Worm (Caenorhabditis elegans) whole organism, young adult: ENCODE results near the gene fipr-18.

ENCODE experiments used
- B0019.2 ChIP-seq: fragments of 200-800 bp; sonication (Bioruptor generic); conservative IDR thresholded peaks from 2 replicates; pipeline ENCODE4 v1.3.6; 2022; ENCODE audit warnings: missing genetic modification reagents, missing genetic modification characterization, missing compliant biosample characterization
- B0035.1 ChIP-seq: sonication (generic microtip); optimal IDR thresholded peaks from 2 replicates; lab custom pipeline; 2016; ENCODE audit warnings: missing genetic modification characterization, mild to moderate bottlenecking, missing compliant biosample characterization, missing genotype, missing genetic modification reagents
- B0261.1 ChIP-seq: sonication (generic microtip); optimal IDR thresholded peaks from 2 replicates; lab custom pipeline; 2016; ENCODE audit warnings: mild to moderate bottlenecking, missing genetic modification characterization, moderate library complexity, missing compliant biosample characterization
- B0336.3 ChIP-seq: fragments of 200-800 bp; sonication (Bioruptor generic); IDR thresholded peaks from 2 replicates; pipeline ENCODE4 v1.3.6; 2022; ENCODE audit warnings: missing genetic modification characterization, missing compliant biosample characterization
- F52B5.7 ChIP-seq: sonication (generic microtip); optimal IDR thresholded peaks from 2 replicates; lab custom pipeline; 2016; ENCODE audit warnings: mild to moderate bottlenecking, missing genetic modification characterization, missing compliant biosample characterization
- F57A8.1 ChIP-seq: fragments of 200-800 bp; sonication (Bioruptor generic); optimal IDR thresholded peaks from 2 replicates; lab custom pipeline; 2018; ENCODE audit warnings: mild to moderate bottlenecking, missing genetic modification characterization, moderate library complexity, missing compliant biosample characterization
- T07F8.4 ChIP-seq: sonication (generic microtip); optimal IDR thresholded peaks from 2 replicates; lab custom pipeline; 2016; ENCODE audit warnings: mild to moderate bottlenecking, missing genetic modification characterization, moderate library complexity, missing compliant biosample characterization
- Y79H2A.3 ChIP-seq: fragments of 200-800 bp; sonication (Bioruptor generic); conservative IDR thresholded peaks from 2 replicates; pipeline ENCODE4 v1.3.6; 2022; ENCODE audit warnings: missing genetic modification reagents, missing genetic modification characterization, missing compliant biosample characterization
- akir-1 ChIP-seq: fragments of 200-800 bp; sonication (Bioruptor generic); optimal IDR thresholded peaks from 2 replicates; lab custom pipeline; 2018; ENCODE audit warnings: mild to moderate bottlenecking, missing genetic modification characterization, moderate library complexity, missing compliant biosample characterization
- aptf-2 ChIP-seq: fragments of 200-800 bp; sonication (Bioruptor generic); conservative IDR thresholded peaks from 2 replicates; pipeline ENCODE4 v1.3.6; 2022; ENCODE audit warnings: missing genetic modification reagents, missing genetic modification characterization, missing compliant biosample characterization
- aptf-3 ChIP-seq: fragments of 200-800 bp; sonication (Bioruptor generic); IDR thresholded peaks from 2 replicates; pipeline ENCODE4 v1.3.6; 2022; ENCODE audit warnings: missing genetic modification characterization, missing compliant biosample characterization
- cebp-1 ChIP-seq, 2 experiments: fragments of 200-800 bp in 1 of 2; sonication (Bioruptor generic) in 1 of 2; sonication (generic microtip) in 1 of 2; IDR thresholded peaks in 1 of 2; optimal IDR thresholded peaks in 1 of 2; 2 replicates each; pipeline versions ENCODE4 v1.3.6 to Lab custom; 2017 to 2022; ENCODE audit warnings: missing compliant biosample characterization in 2 of 2, missing genetic modification characterization in 2 of 2, mild to moderate bottlenecking in 1 of 2, missing genetic modification reagents in 1 of 2, moderate library complexity in 1 of 2
- ceh-100 ChIP-seq: fragments of 200-800 bp; sonication (Bioruptor generic); IDR thresholded peaks from 2 replicates; pipeline ENCODE4 v1.3.6; 2022; ENCODE audit warnings: missing genetic modification reagents, missing genetic modification characterization, missing compliant biosample characterization
- ceh-27 ChIP-seq: fragments of 200-800 bp; sonication (Bioruptor generic); optimal IDR thresholded peaks from 2 replicates; lab custom pipeline; 2018; ENCODE audit warnings: mild to moderate bottlenecking, missing genetic modification characterization, moderate library complexity, missing compliant biosample characterization
- ceh-40 ChIP-seq: fragments of 200-800 bp; sonication (Bioruptor generic); IDR thresholded peaks from 2 replicates; pipeline ENCODE4 v1.3.6; 2022; ENCODE audit warnings: missing genetic modification characterization, missing compliant biosample characterization
- ceh-58 ChIP-seq: fragments of 200-800 bp; sonication (Bioruptor generic); IDR thresholded peaks from 2 replicates; pipeline ENCODE4 v1.3.6; 2022; ENCODE audit warnings: missing genetic modification characterization, missing compliant biosample characterization
- dox-1 ChIP-seq: fragments of 200-800 bp; sonication (Bioruptor generic); IDR thresholded peaks from 2 replicates; pipeline ENCODE4 v1.3.6; 2022; ENCODE audit warnings: missing genetic modification reagents, missing genetic modification characterization, missing compliant biosample characterization
- ekl-4 ChIP-seq: fragments of 200-800 bp; sonication (Bioruptor generic); IDR thresholded peaks from 2 replicates; pipeline ENCODE4 v1.3.6; 2022; ENCODE audit warnings: missing genetic modification reagents, missing genetic modification characterization, missing compliant biosample characterization
- ets-4 ChIP-seq: fragments of 200-800 bp; sonication (Bioruptor generic); optimal IDR thresholded peaks from 2 replicates; lab custom pipeline; 2018; ENCODE audit warnings: mild to moderate bottlenecking, missing genetic modification characterization, missing compliant biosample characterization
- fkh-3 ChIP-seq: sonication (generic microtip); optimal IDR thresholded peaks from 2 replicates; lab custom pipeline; 2016; ENCODE audit warnings: mild to moderate bottlenecking, missing genetic modification characterization, missing compliant biosample characterization
- hlh-26 ChIP-seq: fragments of 200-800 bp; sonication (Bioruptor generic); conservative IDR thresholded peaks from 2 replicates; pipeline ENCODE4 v1.3.6; 2022; ENCODE audit warnings: missing genetic modification reagents, missing genetic modification characterization, missing compliant biosample characterization
- hsf-1 ChIP-seq: fragments of 200-800 bp; sonication (Bioruptor generic); IDR thresholded peaks from 2 replicates; pipeline ENCODE4 v1.3.6; 2022; ENCODE audit warnings: missing genetic modification reagents, missing genetic modification characterization, missing compliant biosample characterization
- let-526 ChIP-seq: fragments of 200-800 bp; sonication (Bioruptor generic); IDR thresholded peaks from 2 replicates; pipeline ENCODE4 v1.3.6; 2022; ENCODE audit warnings: missing genetic modification reagents, missing genetic modification characterization, missing compliant biosample characterization
- lin-26 ChIP-seq: fragments of 200-800 bp; sonication (Bioruptor generic); IDR thresholded peaks from 2 replicates; pipeline ENCODE4 v1.3.6; 2022; ENCODE audit warnings: missing genetic modification reagents, missing genetic modification characterization, missing compliant biosample characterization
- lir-1 ChIP-seq: fragments of 200-800 bp; sonication (Bioruptor generic); conservative IDR thresholded peaks from 2 replicates; pipeline ENCODE4 v1.3.6; 2022; ENCODE audit warnings: missing genetic modification reagents, missing genetic modification characterization, missing compliant biosample characterization
- lsy-27 ChIP-seq: sonication (generic microtip); optimal IDR thresholded peaks from 2 replicates; lab custom pipeline; 2017; ENCODE audit warnings: missing genetic modification characterization, mild to moderate bottlenecking, missing compliant biosample characterization, antibody characterized with exemption, missing genotype, borderline replicate concordance; ENCODE audit not compliant: insufficient read depth
- madf-10 ChIP-seq: sonication (generic microtip); optimal IDR thresholded peaks from 2 replicates; lab custom pipeline; 2016; ENCODE audit warnings: mild to moderate bottlenecking, missing genetic modification characterization, missing compliant biosample characterization
- madf-8 ChIP-seq: fragments of 200-800 bp; sonication (Bioruptor generic); conservative IDR thresholded peaks from 2 replicates; pipeline ENCODE4 v1.3.6; 2022; ENCODE audit warnings: missing genetic modification reagents, missing genetic modification characterization, missing compliant biosample characterization
- mcd-1 ChIP-seq: fragments of 200-800 bp; sonication (Bioruptor generic); IDR thresholded peaks from 2 replicates; pipeline ENCODE4 v1.3.6; 2022; ENCODE audit warnings: missing genetic modification reagents, missing genetic modification characterization, missing compliant biosample characterization
- mes-4 ChIP-seq: sonication (generic microtip); optimal IDR thresholded peaks from 2 replicates; lab custom pipeline; 2016; ENCODE audit warnings: missing genotype, missing genetic modification characterization, missing compliant biosample characterization
- nfya-1 ChIP-seq: sonication (generic microtip); optimal IDR thresholded peaks from 2 replicates; lab custom pipeline; 2017; ENCODE audit warnings: antibody characterized with exemption, missing compliant biosample characterization, missing genetic modification characterization, borderline replicate concordance; ENCODE audit not compliant: insufficient read depth
- nfyb-1 ChIP-seq: fragments of 200-800 bp; sonication (Bioruptor generic); IDR thresholded peaks from 2 replicates; pipeline ENCODE4 v1.3.6; 2022; ENCODE audit warnings: missing genetic modification reagents, missing genetic modification characterization, missing compliant biosample characterization
- nhr-179 ChIP-seq: sonication (generic microtip); optimal IDR thresholded peaks from 2 replicates; lab custom pipeline; 2016; ENCODE audit warnings: mild to moderate bottlenecking, missing genetic modification characterization, missing compliant biosample characterization
- nhr-90 ChIP-seq: sonication (generic microtip); optimal IDR thresholded peaks from 2 replicates; lab custom pipeline; 2016; ENCODE audit warnings: missing genotype, mild to moderate bottlenecking, missing genetic modification characterization, missing compliant biosample characterization
- rpc-1 ChIP-seq, 2 experiments: fragments of 150-350 bp in 1 of 2; sonication (generic microtip) in 1 of 2; optimal IDR thresholded peaks; 2 replicates each; lab custom pipeline; 2014 to 2018; ENCODE audit warnings: missing biosample characterization in 1 of 2, missing genetic modification characterization in 1 of 2, missing genetic modification reagents in 1 of 2, missing genotype in 1 of 2
- snpc-1.1 ChIP-seq: sonication (generic microtip); optimal IDR thresholded peaks from 2 replicates; lab custom pipeline; 2017; ENCODE audit warnings: missing genetic modification characterization, mild to moderate bottlenecking, missing compliant biosample characterization, antibody characterized with exemption, moderate library complexity, missing genotype, missing genetic modification reagents; ENCODE audit not compliant: insufficient read depth
- snpc-1.3 ChIP-seq: sonication (generic microtip); optimal IDR thresholded peaks from 2 replicates; lab custom pipeline; 2017; ENCODE audit warnings: missing genetic modification characterization, mild to moderate bottlenecking, missing compliant biosample characterization, antibody characterized with exemption, moderate library complexity, missing genotype, missing genetic modification reagents; ENCODE audit not compliant: insufficient read depth
- snpc-3.4 ChIP-seq: sonication (generic microtip); optimal IDR thresholded peaks from 2 replicates; lab custom pipeline; 2017; ENCODE audit warnings: missing genetic modification characterization, mild to moderate bottlenecking, missing compliant biosample characterization, antibody characterized with exemption, moderate library complexity, missing genotype, missing genetic modification reagents
- snpc-4 ChIP-seq, 5 experiments: fragments of 150-350 bp in 1 of 5; sonication (generic microtip) in 4 of 5; optimal IDR thresholded peaks; 2 replicates each; lab custom pipeline; 2014 to 2018; ENCODE audit warnings: missing genetic modification characterization in 5 of 5, missing biosample characterization in 3 of 5, antibody characterized with exemption in 2 of 5, mild to moderate bottlenecking in 2 of 5, missing compliant biosample characterization in 2 of 5, missing genotype in 2 of 5, moderate library complexity in 2 of 5, missing genetic modification reagents in 1 of 5
- tbx-9 ChIP-seq: sonication (generic microtip); optimal IDR thresholded peaks from 2 replicates; lab custom pipeline; 2016; ENCODE audit warnings: borderline replicate concordance, missing genetic modification characterization, inconsistent platforms, missing compliant biosample characterization
- unc-62 ChIP-seq: fragments of 150-350 bp; optimal IDR thresholded peaks from 2 replicates; lab custom pipeline; 2014; ENCODE audit warnings: missing biosample characterization, missing genetic modification reagents, missing genetic modification characterization
- xnd-1 ChIP-seq: sonication (generic microtip); optimal IDR thresholded peaks from 2 replicates; lab custom pipeline; 2016; ENCODE audit warnings: missing genotype, missing genetic modification reagents, missing genetic modification characterization, missing compliant biosample characterization
- ztf-22 ChIP-seq: fragments of 200-800 bp; sonication (Bioruptor generic); optimal IDR thresholded peaks from 2 replicates; lab custom pipeline; 2018; ENCODE audit warnings: mild to moderate bottlenecking, missing genetic modification characterization, moderate library complexity, missing compliant biosample characterization
- ztf-25 ChIP-seq: fragments of 200-800 bp; sonication (Bioruptor generic); IDR thresholded peaks from 2 replicates; pipeline ENCODE4 v1.3.6; 2022; ENCODE audit warnings: missing genetic modification reagents, missing genetic modification characterization, missing compliant biosample characterization
- ztf-26 ChIP-seq: sonication (generic microtip); optimal IDR thresholded peaks from 2 replicates; lab custom pipeline; 2017; ENCODE audit warnings: missing genetic modification characterization, missing compliant biosample characterization
- ztf-28 ChIP-seq: fragments of 200-800 bp; sonication (Bioruptor generic); IDR thresholded peaks from 2 replicates; pipeline ENCODE4 v1.3.6; 2022; ENCODE audit warnings: missing genetic modification reagents, missing genetic modification characterization, missing compliant biosample characterization

The fipr-18 gene

ce11 chrIII:7498346-7498745, 39.2 kb downstream of the fipr-18 start (continued):
- TF ChIP-seq snpc-1.1 (tag; lab: Kevin White, UChicago) = no peak
- TF ChIP-seq ceh-100 = no peak; the same call in 1 of the 2 replicates
- no peak for TF ChIP-seq rpc-1 (optimal IDR thresholded peaks at IDR 0.05; lab: Kevin White, UChicago)
- TF ChIP-seq rpc-1 (tag; optimal IDR thresholded peaks at IDR 0.05; lab: Kevin White, UChicago) = no peak
- TF ChIP-seq ztf-22 (GFP tag; lab: Kevin White, UChicago) = peak; percentile 24
- TF ChIP-seq ets-4 = no peak
- no peak for TF ChIP-seq cebp-1 (GFP tag; IDR thresholded peaks at IDR 0.05; lab: Robert Waterston, UW)
- TF ChIP-seq cebp-1 (tag; optimal IDR thresholded peaks at IDR 0.05; lab: Kevin White, UChicago) = peak; percentile 81
- no peak for TF ChIP-seq ztf-25
- TF ChIP-seq F52B5.7 (tag; lab: Kevin White, UChicago) = no peak
- no peak for TF ChIP-seq mes-4 (tag; lab: Kevin White, UChicago)
- TF ChIP-seq ceh-40 (GFP tag; lab: Robert Waterston, UW) = no peak
- TF ChIP-seq F57A8.1 (GFP tag; lab: Kevin White, UChicago) = no peak
- no peak for TF ChIP-seq tbx-9 (tag; lab: Kevin White, UChicago)
- no peak for TF ChIP-seq T07F8.4 (tag; lab: Kevin White, UChicago)
- TF ChIP-seq ceh-27 (GFP tag; lab: Kevin White, UChicago) = peak; percentile 75
- TF ChIP-seq Y79H2A.3 (GFP tag; lab: Robert Waterston, UW) = no peak
- TF ChIP-seq aptf-3 (GFP tag; lab: Robert Waterston, UW) = no peak
- TF ChIP-seq madf-10 (tag; lab: Kevin White, UChicago) = peak; percentile 84
- TF ChIP-seq B0019.2 (GFP tag; lab: Robert Waterston, UW) = no peak
- TF ChIP-seq lin-26 (GFP tag; lab: Robert Waterston, UW) = no peak
- TF ChIP-seq fkh-3 (tag; lab: Kevin White, UChicago) = no peak
- no peak for TF ChIP-seq hlh-26
- TF ChIP-seq snpc-1.3 (tag; lab: Kevin White, UChicago) = peak; percentile 39
- peak; percentile 12 for TF ChIP-seq akir-1 (GFP tag; lab: Kevin White, UChicago)
- TF ChIP-seq ztf-26 (tag; lab: Kevin White, UChicago) = peak; percentile 52
- no peak for TF ChIP-seq nfya-1 (tag; lab: Kevin White, UChicago)
- TF ChIP-seq B0261.1 (tag; lab: Kevin White, UChicago) = no peak
- TF ChIP-seq ceh-58 (GFP tag; lab: Robert Waterston, UW) = no peak
- TF ChIP-seq hsf-1 (GFP tag; lab: Robert Waterston, UW) = no peak
- no peak for TF ChIP-seq xnd-1 (tag; lab: Kevin White, UChicago)
- peak; percentile 8 for TF ChIP-seq unc-62 (GFP tag; lab: Kevin White, UChicago)
- no peak for TF ChIP-seq aptf-2
- no peak for TF ChIP-seq madf-8
- peak; percentile 64; the same call in 1 of the 2 replicates for TF ChIP-seq let-526 (GFP tag; lab: Robert Waterston, UW)
- TF ChIP-seq ztf-28 (GFP tag; lab: Robert Waterston, UW) = no peak
- TF ChIP-seq dox-1 (GFP tag; lab: Robert Waterston, UW) = peak; percentile 84
- peak; percentile 74 for TF ChIP-seq nhr-90
- peak; percentile 62; the same call in 1 of the 2 replicates for TF ChIP-seq lir-1
- no peak for TF ChIP-seq nhr-179 (tag; lab: Kevin White, UChicago)
- no peak for TF ChIP-seq B0035.1
- TF ChIP-seq ekl-4 (GFP tag; lab: Robert Waterston, UW) = peak; percentile 71
- TF ChIP-seq B0336.3 (GFP tag; lab: Robert Waterston, UW) = peak; percentile 61; the same call in 1 of the 2 replicates
- peak; percentile 14 for TF ChIP-seq snpc-4 (GFP tag; optimal IDR thresholded peaks at IDR 0.05; lab: Kevin White, UChicago)
- peak; percentile 45 to 73 (median 62) for TF ChIP-seq snpc-4 (tag; optimal IDR thresholded peaks at IDR 0.05; lab: Kevin White, UChicago)
- TF ChIP-seq snpc-3.4 (tag; lab: Kevin White, UChicago) = peak; percentile 9
- TF ChIP-seq lsy-27 (tag; lab: Kevin White, UChicago) = no peak
- peak; percentile 75 for TF ChIP-seq mcd-1 (GFP tag; lab: Robert Waterston, UW)
- no peak for TF ChIP-seq nfyb-1
